Worm (Caenorhabditis elegans) whole organism, late embryonic: Measurements from ENCODE around the gene arf-5.

ENCODE experiments used
- C08G9.2 ChIP-seq: sonication (generic microtip); optimal IDR thresholded peaks from 2 replicates; lab custom pipeline; 2016; ENCODE audit warnings: mild to moderate bottlenecking, missing genetic modification characterization, moderate library complexity, missing compliant biosample characterization
- C38D4.7 ChIP-seq: fragments of 200-800 bp; sonication (Bioruptor generic); optimal IDR thresholded peaks from 2 replicates; lab custom pipeline; 2018; ENCODE audit warnings: mild to moderate bottlenecking, missing genetic modification characterization, moderate library complexity, missing compliant biosample characterization
- F13H6.1 ChIP-seq: sonication (generic microtip); optimal IDR thresholded peaks from 2 replicates; lab custom pipeline; 2016; ENCODE audit warnings: missing genetic modification characterization, missing compliant biosample characterization
- ama-1 ChIP-seq: fragments of 150-350 bp; optimal IDR thresholded peaks from 2 replicates; lab custom pipeline; 2014
- ceh-14 ChIP-seq: sonication (generic microtip); optimal IDR thresholded peaks from 2 replicates; lab custom pipeline; 2016; ENCODE audit warnings: missing genotype, missing genetic modification characterization, missing compliant biosample characterization
- ceh-18 ChIP-seq: sonication (generic microtip); optimal IDR thresholded peaks from 2 replicates; lab custom pipeline; 2016; ENCODE audit warnings: missing genetic modification characterization, missing compliant biosample characterization
- ceh-31 ChIP-seq: sonication (generic microtip); optimal IDR thresholded peaks from 2 replicates; lab custom pipeline; 2016; ENCODE audit warnings: missing genetic modification characterization, missing compliant biosample characterization
- ceh-34 ChIP-seq: sonication (generic microtip); optimal IDR thresholded peaks from 2 replicates; lab custom pipeline; 2016; ENCODE audit warnings: mild to moderate bottlenecking, missing genetic modification characterization, missing compliant biosample characterization
- ceh-45 ChIP-seq: fragments of 200-800 bp; sonication (Bioruptor generic); IDR thresholded peaks from 2 replicates; pipeline ENCODE4 v1.3.6; 2022; ENCODE audit warnings: missing genetic modification reagents, missing genetic modification characterization, missing compliant biosample characterization
- che-1 ChIP-seq: sonication (generic microtip); optimal IDR thresholded peaks from 2 replicates; lab custom pipeline; 2016; ENCODE audit warnings: mild to moderate bottlenecking, missing genetic modification characterization, missing compliant biosample characterization
- dmd-4 ChIP-seq: sonication (generic microtip); optimal IDR thresholded peaks from 2 replicates; lab custom pipeline; 2016; ENCODE audit warnings: borderline replicate concordance, missing genetic modification characterization, missing compliant biosample characterization
- dve-1 ChIP-seq: sonication (generic microtip); optimal IDR thresholded peaks from 2 replicates; lab custom pipeline; 2017; ENCODE audit warnings: antibody characterized with exemption, mild to moderate bottlenecking, missing genetic modification characterization, missing compliant biosample characterization
- elt-2 ChIP-seq: sonication (generic microtip); optimal IDR thresholded peaks from 2 replicates; lab custom pipeline; 2016; ENCODE audit warnings: missing genetic modification reagents, missing genetic modification characterization, missing compliant biosample characterization
- ets-4 ChIP-seq: sonication (generic microtip); optimal IDR thresholded peaks from 2 replicates; lab custom pipeline; 2016; ENCODE audit warnings: missing genetic modification characterization, missing compliant biosample characterization
- fax-1 ChIP-seq: sonication (generic microtip); optimal IDR thresholded peaks from 2 replicates; lab custom pipeline; 2016; ENCODE audit warnings: missing genotype, missing genetic modification characterization, missing compliant biosample characterization
- fkh-10 ChIP-seq: fragments of 150-350 bp; optimal IDR thresholded peaks from 2 replicates; lab custom pipeline; 2014; ENCODE audit warnings: missing biosample characterization, missing genetic modification reagents, missing genetic modification characterization
- fkh-6 ChIP-seq: sonication (generic microtip); optimal IDR thresholded peaks from 2 replicates; lab custom pipeline; 2016; ENCODE audit warnings: missing genetic modification characterization, missing compliant biosample characterization
- hlh-13 ChIP-seq: fragments of 200-800 bp; sonication (Bioruptor generic); optimal IDR thresholded peaks from 2 replicates; lab custom pipeline; 2018; ENCODE audit warnings: mild to moderate bottlenecking, missing genetic modification characterization, missing compliant biosample characterization
- hlh-6 ChIP-seq: sonication (generic microtip); optimal IDR thresholded peaks from 2 replicates; lab custom pipeline; 2016; ENCODE audit warnings: missing genotype, missing genetic modification characterization, missing compliant biosample characterization
- hlh-8 ChIP-seq: sonication (generic microtip); optimal IDR thresholded peaks from 2 replicates; lab custom pipeline; 2016; ENCODE audit warnings: missing genotype, missing genetic modification characterization, missing compliant biosample characterization
- lin-11 ChIP-seq: fragments of 200-800 bp; sonication (Bioruptor generic); optimal IDR thresholded peaks from 2 replicates; lab custom pipeline; 2018; ENCODE audit warnings: mild to moderate bottlenecking, missing genetic modification characterization, missing compliant biosample characterization
- mec-3 ChIP-seq: sonication (generic microtip); optimal IDR thresholded peaks from 2 replicates; lab custom pipeline; 2016; ENCODE audit warnings: borderline replicate concordance, missing genetic modification characterization, missing compliant biosample characterization
- nfya-1 ChIP-seq: sonication (generic microtip); optimal IDR thresholded peaks from 2 replicates; lab custom pipeline; 2017; ENCODE audit warnings: missing genetic modification characterization, mild to moderate bottlenecking, missing compliant biosample characterization, antibody characterized with exemption, moderate library complexity
- nhr-232 ChIP-seq: sonication (generic microtip); optimal IDR thresholded peaks from 2 replicates; lab custom pipeline; 2016; ENCODE audit warnings: missing genetic modification characterization, missing compliant biosample characterization
- pat-9 ChIP-seq: fragments of 200-800 bp; sonication (Bioruptor generic); optimal IDR thresholded peaks from 2 replicates; lab custom pipeline; 2018; ENCODE audit warnings: mild to moderate bottlenecking, missing genetic modification characterization, moderate library complexity, missing compliant biosample characterization
- pha-2 ChIP-seq: sonication (generic microtip); optimal IDR thresholded peaks from 2 replicates; lab custom pipeline; 2017; ENCODE audit warnings: mild to moderate bottlenecking, missing genetic modification characterization, missing compliant biosample characterization
- pha-4 ChIP-seq: fragments of 150-350 bp; optimal IDR thresholded peaks from 2 replicates; lab custom pipeline; 2018; ENCODE audit warnings: missing biosample characterization, missing genetic modification reagents, missing genetic modification characterization
- pqm-1 ChIP-seq: sonication (generic microtip); optimal IDR thresholded peaks from 2 replicates; lab custom pipeline; 2016; ENCODE audit warnings: missing genetic modification characterization, missing compliant biosample characterization
- pros-1 ChIP-seq: fragments of 150-350 bp; optimal IDR thresholded peaks from 2 replicates; lab custom pipeline; 2014; ENCODE audit warnings: missing biosample characterization, missing genetic modification reagents, missing genetic modification characterization
- rnt-1 ChIP-seq: sonication (generic microtip); optimal IDR thresholded peaks from 2 replicates; lab custom pipeline; 2016; ENCODE audit warnings: missing genetic modification characterization, missing compliant biosample characterization
- sox-4 ChIP-seq: sonication (generic microtip); optimal IDR thresholded peaks from 2 replicates; lab custom pipeline; 2017; ENCODE audit warnings: mild to moderate bottlenecking, missing genetic modification characterization, inconsistent platforms, missing compliant biosample characterization
- tbx-2 ChIP-seq: sonication (generic microtip); optimal IDR thresholded peaks from 2 replicates; lab custom pipeline; 2016; ENCODE audit warnings: missing genetic modification characterization, missing compliant biosample characterization
- unc-3 ChIP-seq, 2 experiments: fragments of 200-800 bp in 1 of 2; sonication (Bioruptor generic) in 1 of 2; sonication (generic microtip) in 1 of 2; conservative IDR thresholded peaks in 1 of 2; optimal IDR thresholded peaks in 1 of 2; 2 replicates each; pipeline versions ENCODE4 v1.3.6 to Lab custom; 2016 to 2022; ENCODE audit warnings: missing compliant biosample characterization in 2 of 2, missing genetic modification characterization in 2 of 2, missing genetic modification reagents in 1 of 2
- unc-55 ChIP-seq: sonication (generic microtip); optimal IDR thresholded peaks from 2 replicates; lab custom pipeline; 2017; ENCODE audit warnings: missing biosample characterization, missing genetic modification reagents, missing genetic modification characterization
- unc-86 ChIP-seq: sonication (generic microtip); optimal IDR thresholded peaks from 2 replicates; lab custom pipeline; 2016; ENCODE audit warnings: missing genetic modification characterization, missing compliant biosample characterization
- zip-5 ChIP-seq: sonication (generic microtip); optimal IDR thresholded peaks from 2 replicates; lab custom pipeline; 2016; ENCODE audit warnings: missing genetic modification characterization, missing compliant biosample characterization

arf-5 gene

DNA sequence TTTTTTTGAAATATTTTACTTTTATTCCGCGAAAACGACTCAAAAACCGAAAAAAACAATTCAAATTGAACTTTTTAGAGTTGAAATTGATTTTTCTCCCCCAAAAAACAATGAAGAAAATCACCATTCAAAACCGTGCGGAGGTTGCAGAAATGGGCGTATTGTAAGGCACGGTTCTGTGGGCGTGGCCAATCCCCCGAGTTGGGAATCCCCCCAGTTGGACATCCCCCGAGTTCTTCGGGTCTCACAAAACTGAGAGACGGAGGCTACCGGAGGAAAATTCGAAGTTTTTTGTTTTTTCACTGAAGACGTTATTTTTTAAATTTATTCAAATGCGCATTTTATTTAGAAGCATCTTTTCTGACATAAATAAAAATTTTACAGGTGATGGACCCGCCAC, 34.0 kb upstream of the arf-5 start, which contains the start of gene mcm-3AP:
mcm-3AP (plus strand) TSS at position 383 of the 400 bp plus-strand sequence.
- TF ChIP-seq tbx-2 (tag; lab: Kevin White, UChicago) (peak; percentile 59), dmd-4 (tag; lab: Kevin White, UChicago) (peak; percentile 6), ceh-18 (tag; lab: Kevin White, UChicago) (peak; percentile 8), zip-5 (tag; lab: Kevin White, UChicago) (peak; percentile 11), C08G9.2 (tag; lab: Kevin White, UChicago) (peak; percentile 53), F13H6.1 (tag; lab: Kevin White, UChicago) (peak; percentile 9), ceh-45 (GFP tag; lab: Robert Waterston, UW) (peak; percentile 43; the same call in 1 of the 2 replicates), nfya-1 (tag; lab: Kevin White, UChicago) (peak; percentile 11), elt-2 (tag; lab: Kevin White, UChicago) (peak; percentile 5), ceh-31 (tag; lab: Kevin White, UChicago) (peak; percentile 72)

DNA sequence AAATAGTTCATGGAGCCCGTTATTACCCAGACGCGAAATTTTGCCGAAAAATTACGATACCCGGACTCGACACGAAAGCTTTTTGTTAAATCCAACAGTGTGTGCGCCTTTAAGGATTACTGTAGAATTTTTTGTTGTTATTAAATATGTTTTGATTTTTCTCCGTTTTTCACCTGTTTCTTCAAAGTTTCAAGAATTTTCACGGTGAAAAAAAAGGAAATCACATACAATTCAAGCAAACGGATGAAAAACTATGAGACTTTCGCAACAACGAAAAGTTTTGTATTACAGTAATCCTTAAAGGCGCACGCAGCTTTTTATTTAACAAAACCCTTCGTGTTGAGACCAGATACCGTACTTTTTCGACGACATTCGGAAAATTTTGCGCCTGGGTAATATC, 28.3 kb upstream of the arf-5 start:
- no peak for TF ChIP-seq ceh-34
- no peak for TF ChIP-seq ceh-31 (tag; lab: Kevin White, UChicago)
- no peak for TF ChIP-seq unc-86 (tag; lab: Kevin White, UChicago)

DNA sequence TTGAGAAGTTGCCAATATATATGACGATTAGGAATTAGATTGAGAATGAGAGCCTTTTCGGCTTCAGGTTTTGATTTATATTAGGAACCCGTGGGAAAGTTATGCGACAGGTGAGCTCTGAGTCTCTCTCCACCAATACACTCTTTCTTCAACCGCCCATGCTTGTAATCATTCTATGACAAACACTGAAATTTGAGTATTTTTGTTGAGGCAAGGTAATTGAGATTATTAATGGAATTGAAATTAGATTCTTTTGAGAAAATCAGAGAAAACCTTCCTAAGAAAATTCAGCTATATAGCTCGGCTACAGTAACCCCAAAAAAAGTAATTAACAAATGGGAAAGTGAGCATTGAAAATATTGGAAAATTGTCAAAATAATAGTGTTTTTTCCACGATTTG, 26.5 kb upstream of the arf-5 start, which contains the start of gene ceh-19:
ceh-19 (minus strand) TSS at position 101 of the 400 bp plus-strand sequence.
- no peak for TF ChIP-seq fkh-6
- no peak for TF ChIP-seq pha-4 (tag; lab: Kevin White, UChicago)
- no peak for TF ChIP-seq hlh-8 (tag; lab: Kevin White, UChicago)
- no peak for TF ChIP-seq sox-4
- no peak for TF ChIP-seq fax-1 (tag; lab: Kevin White, UChicago)
- TF ChIP-seq pha-2 (tag; lab: Kevin White, UChicago) = no peak
- no peak for TF ChIP-seq ets-4 (tag; lab: Kevin White, UChicago)
- no peak for TF ChIP-seq ama-1
- no peak for TF ChIP-seq hlh-6 (tag; lab: Kevin White, UChicago)
- no peak for TF ChIP-seq pqm-1
- TF ChIP-seq lin-11 (tag; lab: Kevin White, UChicago) = no peak
- no peak for TF ChIP-seq ceh-34

DNA sequence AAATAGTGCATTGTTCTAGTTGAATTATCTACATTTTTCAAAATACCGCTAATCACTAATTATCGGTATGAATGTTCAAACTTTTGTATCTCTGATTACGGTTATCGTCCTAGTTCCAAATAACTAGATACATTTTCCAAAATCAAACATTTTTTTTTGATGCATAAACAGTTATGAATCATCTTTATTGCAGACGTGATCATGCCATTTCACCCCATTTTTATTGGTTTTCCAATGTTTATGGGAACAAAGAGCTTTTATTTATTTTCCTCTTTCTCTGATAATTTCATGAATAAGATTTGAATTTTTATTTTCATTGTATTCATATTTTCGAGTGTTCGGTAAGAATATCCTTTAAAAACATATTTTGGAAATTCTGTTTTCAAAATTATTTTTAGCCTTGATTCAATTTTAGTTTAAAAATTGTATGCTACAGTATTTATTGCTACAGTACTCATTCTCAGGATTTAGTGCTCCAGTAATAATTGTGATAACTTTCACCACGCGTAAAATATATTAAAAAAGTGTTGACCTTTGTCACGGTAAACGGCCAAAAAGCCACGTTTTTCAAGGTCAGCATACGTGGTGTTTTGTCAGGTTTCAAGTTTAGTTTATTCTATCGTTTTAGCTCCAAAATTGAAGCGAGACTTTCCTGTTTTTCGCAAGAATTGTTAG, 25.5 kb upstream of the arf-5 start, which contains the start of gene csr-1:
csr-1 (plus strand) TSS at position 625 of the 675 bp plus-strand sequence.
- TF ChIP-seq nhr-232 (tag; lab: Kevin White, UChicago) (no peak), ceh-45 (GFP tag; lab: Robert Waterston, UW) (no peak), hlh-6 (tag; lab: Kevin White, UChicago) (no peak)

DNA sequence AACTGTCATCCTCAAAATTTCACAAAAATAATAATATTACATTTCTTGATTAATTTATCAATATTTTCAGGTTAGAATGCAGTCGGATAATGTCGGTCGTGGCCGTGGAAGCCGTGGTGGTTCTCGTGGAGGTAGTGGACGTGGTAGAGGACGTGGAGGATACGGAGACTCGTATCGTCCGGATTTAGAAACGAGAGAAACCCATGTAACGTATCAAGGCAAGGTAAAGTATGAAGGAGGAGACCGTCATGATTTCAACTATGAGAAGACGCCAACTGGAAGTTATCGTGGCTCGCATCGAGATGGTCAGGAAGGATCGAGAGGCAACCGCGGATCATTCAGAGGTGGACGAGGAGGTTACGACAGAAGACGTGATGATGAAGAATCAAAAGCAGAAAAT, 24.8 kb upstream of the arf-5 start, which contains the start of gene frpr-10:
frpr-10 (plus strand) TSS at position 301 of the 400 bp plus-strand sequence.
- TF ChIP-seq ceh-14 (tag; lab: Kevin White, UChicago) = no peak
- TF ChIP-seq C38D4.7 (GFP tag; lab: Kevin White, UChicago) = no peak
- no peak for TF ChIP-seq ceh-18 (tag; lab: Kevin White, UChicago)
- TF ChIP-seq rnt-1 (tag; lab: Kevin White, UChicago) = no peak
- no peak for TF ChIP-seq fkh-10
- TF ChIP-seq mec-3 (tag; lab: Kevin White, UChicago) = no peak
- TF ChIP-seq che-1 = no peak
- TF ChIP-seq hlh-13 = no peak
- no peak for TF ChIP-seq pat-9 (tag; lab: Kevin White, UChicago)
- TF ChIP-seq pros-1 (tag; lab: Kevin White, UChicago) = no peak
- no peak for TF ChIP-seq unc-55 (GFP tag; lab: Kevin White, UChicago)
- no peak for TF ChIP-seq ceh-34
- TF ChIP-seq ceh-45 (GFP tag; lab: Robert Waterston, UW) = no peak
- no peak for TF ChIP-seq dve-1
- TF ChIP-seq hlh-8 (tag; lab: Kevin White, UChicago) = no peak
- no peak for TF ChIP-seq unc-3 (GFP tag; conservative IDR thresholded peaks at IDR 0.05; lab: Robert Waterston, UW)
- no peak for TF ChIP-seq unc-3 (tag; optimal IDR thresholded peaks at IDR 0.05; lab: Kevin White, UChicago)
- no peak for TF ChIP-seq fax-1 (tag; lab: Kevin White, UChicago)
- TF ChIP-seq, all 69 proteins: peak for 0
